Worm (Caenorhabditis elegans): ENCODE measurements around the gene nlp-47.
"Not testable (repeated sequence)": the region's sequence is repeated elsewhere in the genome, so short reads cannot be mapped to it uniquely, and the experiment has no call there.

The nlp-47 gene

DNA sequence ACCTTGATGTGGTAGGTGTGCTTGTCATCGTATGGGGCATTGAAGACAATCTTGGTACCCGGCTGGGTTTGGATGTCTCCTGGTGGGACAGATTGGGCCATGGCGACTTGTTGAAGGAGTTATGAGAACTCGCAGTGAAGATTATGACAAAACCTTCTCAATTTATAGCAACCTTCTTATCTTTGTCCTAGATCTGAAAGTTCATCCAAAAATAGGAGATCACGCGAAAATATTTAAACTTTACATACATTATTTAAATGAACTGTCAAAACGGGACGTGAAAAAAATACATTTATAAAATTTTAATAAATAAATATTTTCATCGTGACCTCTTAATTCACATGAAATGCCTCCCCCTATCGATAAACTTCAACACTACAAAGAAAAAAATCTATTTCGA, 22.4 kb downstream of the nlp-47 start, which contains the start of the genes msp-59 and ZK354.2:
msp-59 (minus strand) TSS at position 101 of the 400 bp plus-strand sequence.
ZK354.2 (plus strand) TSS at position 395 of the 400 bp plus-strand sequence.
- not testable (repeated sequence) for TF ChIP-seq fkh-10 (GFP tag; optimal IDR thresholded peaks at IDR 0.05); aly-2 (tag; optimal IDR thresholded peaks at IDR 0.05); zag-1 (tag; optimal IDR thresholded peaks at IDR 0.05)

DNA sequence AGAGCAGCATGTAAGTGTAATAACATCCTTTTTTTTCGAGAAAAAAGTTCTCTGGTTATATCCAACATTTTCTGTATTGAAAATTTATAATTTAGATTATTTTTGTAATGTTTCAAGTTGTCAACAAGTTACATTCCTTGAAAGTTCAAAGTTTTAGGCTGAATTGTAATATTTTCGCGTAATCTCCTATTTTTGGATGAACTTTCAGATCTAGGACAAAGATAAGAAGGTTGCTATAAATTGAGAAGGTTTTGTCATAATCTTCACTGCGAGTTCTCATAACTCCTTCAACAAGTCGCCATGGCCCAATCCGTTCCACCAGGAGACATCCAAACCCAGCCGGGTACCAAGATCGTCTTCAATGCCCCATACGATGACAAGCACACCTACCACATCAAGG, 25.6 kb downstream of the nlp-47 start, which contains the start of gene msp-65:
msp-65 (plus strand) TSS at position 301 of the 400 bp plus-strand sequence.
- TF ChIP-seq elt-1, nhr-77, nhr-23 (tag; optimal IDR thresholded peaks at IDR 0.05): not testable (repeated sequence)

DNA sequence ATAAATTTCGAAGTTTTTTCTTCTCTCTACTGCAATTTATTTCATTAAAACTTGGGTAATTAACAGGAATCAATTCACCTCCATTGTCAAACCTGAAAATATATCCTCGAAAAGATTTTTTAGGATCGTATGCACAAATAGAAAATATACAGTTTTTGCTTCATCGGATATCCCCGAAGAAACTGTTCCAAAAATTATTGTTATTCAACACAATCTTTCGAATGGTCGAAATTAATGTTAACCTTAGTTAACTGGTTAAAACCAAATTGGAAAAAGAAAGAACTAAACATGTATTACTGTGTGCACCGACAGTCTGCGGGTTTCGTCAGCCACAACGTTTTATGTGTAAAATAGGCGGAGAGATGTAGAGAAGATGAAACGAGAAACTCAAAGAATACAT, 26.5 kb downstream of the nlp-47 start:
- no peak for TF ChIP-seq pqm-1 (tag; optimal IDR thresholded peaks at IDR 0.05)
- no peak for TF ChIP-seq zag-1 (tag; optimal IDR thresholded peaks at IDR 0.05)
- no peak for TF ChIP-seq lsy-12 (tag; optimal IDR thresholded peaks at IDR 0.05)
- no peak for TF ChIP-seq lin-15B (tag; optimal IDR thresholded peaks at IDR 0.05)
- no peak for TF ChIP-seq pha-4 (tag; optimal IDR thresholded peaks at IDR 0.05)
- TF ChIP-seq sea-2 (GFP tag; optimal IDR thresholded peaks at IDR 0.05), result no peak
- TF ChIP-seq nhr-12 (tag; optimal IDR thresholded peaks at IDR 0.05), result no peak
- peak; percentile 95 for TF ChIP-seq snpc-4 (tag; optimal IDR thresholded peaks at IDR 0.05)
- no peak for TF ChIP-seq nhr-11 (tag; optimal IDR thresholded peaks at IDR 0.05)
- no peak for TF ChIP-seq tbx-2 (tag; optimal IDR thresholded peaks at IDR 0.05)
- TF ChIP-seq nhr-25 (tag; optimal IDR thresholded peaks at IDR 0.05), result peak; percentile 35
- peak; percentile 24 for TF ChIP-seq elt-2 (tag; optimal IDR thresholded peaks at IDR 0.05)
- peak; percentile 7 for TF ChIP-seq fos-1 (tag; optimal IDR thresholded peaks at IDR 0.05)
- no peak for TF ChIP-seq R02D3.7 (tag; optimal IDR thresholded peaks at IDR 0.05)
- no peak for TF ChIP-seq egl-5 (tag; optimal IDR thresholded peaks at IDR 0.05)
- no peak for TF ChIP-seq jun-1 (tag; optimal IDR thresholded peaks at IDR 0.05)
- TF ChIP-seq nhr-43 (tag; optimal IDR thresholded peaks at IDR 0.05; ENCODE audit: poor library complexity, severe bottlenecking), result peak; percentile 54
- no peak for TF ChIP-seq unc-62 (GFP tag; optimal IDR thresholded peaks at IDR 0.05)
- peak; percentile 37 for TF ChIP-seq nhr-23 (tag; optimal IDR thresholded peaks at IDR 0.05)
- TF ChIP-seq ceh-16 (tag; optimal IDR thresholded peaks at IDR 0.05), result no peak
- TF ChIP-seq ztf-11 (tag; optimal IDR thresholded peaks at IDR 0.05), result no peak
- TF ChIP-seq mdl-1 (tag; optimal IDR thresholded peaks at IDR 0.05), result no peak
- peak; percentile 24 for TF ChIP-seq ceh-28 (tag; optimal IDR thresholded peaks at IDR 0.05)
- TF ChIP-seq lin-39 (tag; optimal IDR thresholded peaks at IDR 0.05), result no peak

DNA sequence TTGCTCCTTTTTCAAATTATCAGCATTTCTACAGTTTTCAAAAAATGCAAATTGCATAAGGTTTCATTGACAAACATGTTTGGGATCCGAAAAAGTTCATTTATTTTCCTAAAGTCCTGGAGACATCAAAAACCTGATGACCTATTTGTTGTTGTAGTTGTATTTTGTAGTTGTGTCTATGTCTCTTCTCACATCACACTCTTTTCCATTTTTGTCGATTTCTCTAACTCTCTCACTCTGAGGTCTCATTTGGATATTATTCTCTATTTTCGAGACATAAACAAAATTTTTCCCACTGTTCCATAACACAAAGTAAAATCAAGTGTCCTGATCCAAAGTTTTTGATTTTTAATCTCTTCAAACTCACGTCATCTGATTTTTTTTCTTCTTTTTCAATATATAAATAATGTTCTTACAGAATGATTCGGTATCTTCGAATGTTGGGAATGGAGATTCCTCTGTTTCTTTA, 28.2 kb downstream of the nlp-47 start, which contains the start of gene slc-46A:
slc-46A (plus strand) TSS at position 419 of the 469 bp plus-strand sequence.
- TF ChIP-seq eor-1 (tag; optimal IDR thresholded peaks at IDR 0.05) (no peak), fos-1 (tag; optimal IDR thresholded peaks at IDR 0.05) (no peak), nhr-237 (tag; optimal IDR thresholded peaks at IDR 0.05) (no peak), nhr-25 (tag; optimal IDR thresholded peaks at IDR 0.05) (no peak), aly-2 (tag; optimal IDR thresholded peaks at IDR 0.05) (no peak), ceh-82 (tag; optimal IDR thresholded peaks at IDR 0.05) (no peak), ceh-16 (tag; optimal IDR thresholded peaks at IDR 0.05) (no peak), nfya-1 (tag; optimal IDR thresholded peaks at IDR 0.05; ENCODE audit: insufficient read depth) (peak; percentile 13), skn-1 (tag; optimal IDR thresholded peaks at IDR 0.05) (no peak), pha-4 (tag; optimal IDR thresholded peaks at IDR 0.05) (no peak), snpc-4 (tag; optimal IDR thresholded peaks at IDR 0.05) (peak; percentile 48), hmg-11 (tag; optimal IDR thresholded peaks at IDR 0.05) (no peak), ZK546.5 (tag; optimal IDR thresholded peaks at IDR 0.05) (no peak), elt-2 (tag; optimal IDR thresholded peaks at IDR 0.05) (peak; percentile 50), nhr-76 (tag; optimal IDR thresholded peaks at IDR 0.05) (no peak), nhr-23 (tag; optimal IDR thresholded peaks at IDR 0.05) (peak; percentile 59)

Measured in whole organism, L3 larva.